Fruit fly (Drosophila melanogaster) whole organism, embryonic: ENCODE data around the gene CG2993.

Experiments used
- CG1024 ChIP-seq: fragments of 200-800 bp; sonication (Bioruptor generic); IDR thresholded peaks from 2 replicates; pipeline ENCODE4 v1.3.6; 2022; ENCODE audit warnings: missing biosample characterization, missing genetic modification characterization
- CG10462 ChIP-seq: fragments of 200-800 bp; sonication (Bioruptor generic); optimal IDR thresholded peaks from 2 replicates; lab custom pipeline; 2016; ENCODE audit warnings: missing biosample characterization, missing genetic modification characterization
- CG14860 ChIP-seq: fragments of 200-800 bp; sonication (Bioruptor generic); IDR thresholded peaks from 3 replicates; pipeline ENCODE4 v1.3.6; 2022; ENCODE audit warnings: missing biosample characterization, missing genetic modification characterization; ENCODE audit not compliant: partially characterized antibody
- CG15696 ChIP-seq: fragments of 200-800 bp; sonication (Bioruptor generic); optimal IDR thresholded peaks from 2 replicates; lab custom pipeline; 2019; ENCODE audit warnings: missing biosample characterization, mild to moderate bottlenecking, missing genetic modification characterization, moderate library complexity
- CG34224 ChIP-seq: fragments of 200-800 bp; sonication (Bioruptor generic); IDR thresholded peaks from 3 replicates; pipeline ENCODE4 v1.3.6; 2022; ENCODE audit warnings: missing biosample characterization, missing genetic modification characterization; ENCODE audit not compliant: partially characterized antibody
- CG6654 ChIP-seq: fragments of 200-800 bp; sonication (Bioruptor generic); optimal IDR thresholded peaks from 2 replicates; lab custom pipeline; 2017; ENCODE audit warnings: missing biosample characterization, mild to moderate bottlenecking, missing genetic modification characterization
- Dip2 ChIP-seq: fragments of 200-800 bp; sonication (Bioruptor generic); IDR thresholded peaks from 2 replicates; pipeline ENCODE4 v1.3.6; 2022; ENCODE audit warnings: missing biosample characterization, missing genetic modification characterization
- crc ChIP-seq: fragments of 200-800 bp; sonication (Bioruptor generic); optimal IDR thresholded peaks from 2 replicates; lab custom pipeline; 2016; ENCODE audit warnings: missing biosample characterization, missing genetic modification characterization
- ro ChIP-seq: fragments of 200-800 bp; sonication (Bioruptor generic); IDR thresholded peaks from 2 replicates; pipeline ENCODE4 v1.3.6; 2022; ENCODE audit warnings: missing biosample characterization, missing genetic modification characterization
- tap ChIP-seq: fragments of 200-800 bp; optimal IDR thresholded peaks from 3 replicates; lab custom pipeline; 2019; ENCODE audit warnings: missing biosample characterization, mild to moderate bottlenecking, missing genetic modification characterization, moderate library complexity

- TF ChIP-seq CG14860 (GFP tag; lab: Robert Waterston, UW) (no peak), CG1024 (no peak), CG6654 (GFP tag; lab: Kevin White, UChicago) (peak; percentile 30), CG10462 (no peak), tap (tag; lab: Kevin White, UChicago) (peak; percentile 54), crc (GFP tag; lab: Kevin White, UChicago) (peak; percentile 20), ro (GFP tag; lab: Robert Waterston, UW) (no peak), Dip2 (GFP tag; lab: Robert Waterston, UW) (no peak), CG15696 (tag; lab: Kevin White, UChicago) (peak; percentile 72), CG34224 (GFP tag; lab: Robert Waterston, UW) (no peak)
Observed at dm6 chr3R:7813981-7814529, 4.2 kb upstream of the CG2993 start, which contains the start of gene CG34384.
